Worm (Caenorhabditis elegans): ENCODE measurements around the gene VF13D12L.3.

ce11 chrII:11700200-11700599, 5.6 kb upstream of the VF13D12L.3 start, which contains the start of gene inos-1:
- TF ChIP-seq pha-4 (tag; optimal IDR thresholded peaks at IDR 0.05) (no peak), nfya-1 (tag; optimal IDR thresholded peaks at IDR 0.05; ENCODE audit: insufficient read depth) (no peak), aly-2 (tag; optimal IDR thresholded peaks at IDR 0.05) (no peak), ceh-16 (tag; optimal IDR thresholded peaks at IDR 0.05) (no peak), ztf-4 (tag; optimal IDR thresholded peaks at IDR 0.05) (no peak)

Data from whole organism, L3 larva.